Fruit fly (Drosophila melanogaster): ENCODE results near the gene CG11029.

The CG11029 gene

DNA sequence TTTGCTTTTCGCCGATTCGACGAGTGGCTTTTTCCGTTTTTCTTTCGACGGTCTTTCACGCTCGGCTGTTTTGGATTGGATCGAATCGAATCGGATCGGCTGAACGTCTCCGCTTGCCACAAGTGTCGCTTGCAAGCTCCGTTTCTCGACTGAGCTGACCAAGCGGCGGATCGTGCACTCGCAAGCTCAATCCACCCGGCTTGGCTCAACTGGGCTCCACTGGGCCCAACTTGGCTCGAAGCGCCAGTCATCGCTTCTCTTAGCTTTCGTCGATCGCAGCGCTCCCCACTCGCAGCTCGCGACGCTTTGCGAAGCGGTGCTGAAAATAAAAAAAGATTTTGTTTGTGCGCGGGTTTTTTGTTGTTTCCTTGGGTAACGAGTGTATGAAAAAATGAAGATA lies 5.2 kb upstream of the CG11029 start:
- TF ChIP-seq CG10543 (GFP tag; optimal IDR thresholded peaks at IDR 0.05), result peak; percentile 12
- TF ChIP-seq hb (GFP tag; IDR thresholded peaks at IDR 0.05; ENCODE audit: partially characterized antibody), result 0 out of 3 replicates have a peak, but pooled peaks have one; percentile 37
- TF ChIP-seq E2f2 (GFP tag; IDR thresholded peaks at IDR 0.05), result no peak
- no peak for TF ChIP-seq TFAM (GFP tag; optimal IDR thresholded peaks at IDR 0.05)
- no peak for TF ChIP-seq CG18619 (GFP tag; optimal IDR thresholded peaks at IDR 0.05)
- TF ChIP-seq vvl (GFP tag; IDR thresholded peaks at IDR 0.05), result 0 out of 2 replicates have a peak, but pooled peaks have one; percentile 28
- TF ChIP-seq CG12769 (tag; optimal IDR thresholded peaks at IDR 0.05), result peak; percentile 23
- TF ChIP-seq chinmo (GFP tag; IDR thresholded peaks at IDR 0.05; ENCODE audit: partially characterized antibody), result peak; percentile 62; the same call in 1 of the 4 replicates
- no peak for TF ChIP-seq lov (optimal IDR thresholded peaks at IDR 0.05)
- no peak for TF ChIP-seq lov (GFP tag; IDR thresholded peaks at IDR 0.05)
- peak; percentile 9 for TF ChIP-seq Jarid2 (GFP tag; optimal IDR thresholded peaks at IDR 0.05)
- TF ChIP-seq Drgx (GFP tag; IDR thresholded peaks at IDR 0.05), result peak; percentile 49; the same call in 1 of the 2 replicates
- peak; percentile 29 for TF ChIP-seq sqz (GFP tag; optimal IDR thresholded peaks at IDR 0.05)
- TF ChIP-seq CG2116 (GFP tag; optimal IDR thresholded peaks at IDR 0.05), result no peak
- TF ChIP-seq sr (GFP tag; IDR thresholded peaks at IDR 0.05), result no peak
- peak; percentile 12; the same call in 1 of the 2 replicates for TF ChIP-seq CG13287 (GFP tag; IDR thresholded peaks at IDR 0.05; ENCODE audit: partially characterized antibody)
- TF ChIP-seq CG5953 (GFP tag; IDR thresholded peaks at IDR 0.05), result 0 out of 2 replicates have a peak, but pooled peaks have one; percentile 7
- peak; percentile 43; the same call in 1 of the 3 replicates for TF ChIP-seq CG6175 (GFP tag; IDR thresholded peaks at IDR 0.05)
- peak; percentile 9 for TF ChIP-seq Med (GFP tag)
- no peak for TF ChIP-seq emc (GFP tag; optimal IDR thresholded peaks at IDR 0.05)
- no peak for TF ChIP-seq gt (GFP tag; IDR thresholded peaks at IDR 0.05)
- TF ChIP-seq z (GFP tag; IDR thresholded peaks at IDR 0.05), result peak; percentile 66; the same call in 1 of the 3 replicates
- TF ChIP-seq Hr78 (GFP tag; optimal IDR thresholded peaks at IDR 0.05), result no peak
- no peak for TF ChIP-seq grau (tag; optimal IDR thresholded peaks at IDR 0.05)
- TF ChIP-seq CG11504 (tag; optimal IDR thresholded peaks at IDR 0.05), result peak; percentile 9
- no peak for TF ChIP-seq CG4404 (GFP tag; IDR thresholded peaks at IDR 0.05)
- TF ChIP-seq CG32532 (GFP tag; IDR thresholded peaks at IDR 0.05), result peak; percentile 40; the same call in 1 of the 2 replicates
- no peak for TF ChIP-seq CG12155 (GFP tag; optimal IDR thresholded peaks at IDR 0.05)
- TF ChIP-seq CG18476 (GFP tag; optimal IDR thresholded peaks at IDR 0.05), result no peak
- no peak for TF ChIP-seq CG8944 (GFP tag; optimal IDR thresholded peaks at IDR 0.05)
- no peak for TF ChIP-seq Neu2 (GFP tag; optimal IDR thresholded peaks at IDR 0.05; ENCODE audit: borderline replicate concordance)
- TF ChIP-seq ci (GFP tag; IDR thresholded peaks at IDR 0.05), result 0 out of 3 replicates have a peak, but pooled peaks have one; percentile 33
- TF ChIP-seq tin (GFP tag; optimal IDR thresholded peaks at IDR 0.05), result no peak
- TF ChIP-seq disco-r (GFP tag; optimal IDR thresholded peaks at IDR 0.05), result no peak
- TF ChIP-seq tna (GFP tag; IDR thresholded peaks at IDR 0.05; ENCODE audit: partially characterized antibody), result no peak
- 0 out of 3 replicates have a peak, but pooled peaks have one; percentile 20 for TF ChIP-seq otp (GFP tag; IDR thresholded peaks at IDR 0.05)
- TF ChIP-seq dati (GFP tag; IDR thresholded peaks at IDR 0.05), result no peak
- no peak for TF ChIP-seq CG3163 (GFP tag; optimal IDR thresholded peaks at IDR 0.05)
- TF ChIP-seq lola (GFP tag; optimal IDR thresholded peaks at IDR 0.05), result no peak

DNA sequence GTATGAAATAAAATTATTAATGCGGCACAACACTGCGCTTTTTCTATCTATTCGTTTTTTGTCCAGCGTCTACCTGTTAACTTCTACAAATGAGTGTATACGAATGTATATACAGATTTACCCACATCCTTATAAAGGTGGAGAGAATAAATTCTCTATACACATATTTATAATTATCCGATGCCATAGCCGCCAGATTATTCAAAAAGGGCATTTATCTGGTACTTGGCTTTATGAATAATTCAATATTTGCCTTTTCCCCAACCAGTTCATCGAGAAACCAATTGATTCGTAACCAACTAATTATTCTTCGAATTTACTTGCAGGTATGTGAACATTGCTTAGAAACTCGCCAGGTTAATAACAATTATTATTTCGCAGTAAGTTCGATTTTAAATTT lies 4.8 kb upstream of the CG11029 start, which contains the start of gene CG11147:
CG11147 (minus strand) TSS at position 101 of the 400 bp plus-strand sequence.
- TF ChIP-seq B-H2 (GFP tag; optimal IDR thresholded peaks at IDR 0.05) (no peak), CG6854 (GFP tag; optimal IDR thresholded peaks at IDR 0.05) (no peak), NC2α (GFP tag; optimal IDR thresholded peaks at IDR 0.05) (no peak), sens (GFP tag) (peak; percentile 14), CG12942 (GFP tag; optimal IDR thresholded peaks at IDR 0.05) (no peak), Rx (GFP tag; IDR thresholded peaks at IDR 0.05) (no peak), NK7.1 (GFP tag; optimal IDR thresholded peaks at IDR 0.05) (no peak), Sry-δ (GFP tag; optimal IDR thresholded peaks at IDR 0.05) (no peak), fd96Cb (tag; optimal IDR thresholded peaks at IDR 0.05) (no peak)

All from whole organism, embryonic.